Fruit fly (Drosophila melanogaster): ENCODE data around the gene Tsp26A.
A peak's percentile ranks its signal among the peaks of the same experiment; 100 is the strongest.

The Tsp26A gene

dm6 chr2L:6037830-6038229 lies 37.8 kb downstream of the Tsp26A start, which contains the start of the genes CG9117 and CG31643:
Gene CG9117, minus strand, starts transcription at chr2L:6037902.
Gene CG31643, plus strand, starts transcription at chr2L:6038117.
- TF ChIP-seq sv (GFP tag; optimal IDR thresholded peaks at IDR 0.05) (peak; percentile 48), HLH106 (tag; optimal IDR thresholded peaks at IDR 0.05) (peak; percentile 64), OdsH (GFP tag; optimal IDR thresholded peaks at IDR 0.05) (peak; percentile 77), fru (GFP tag; optimal IDR thresholded peaks at IDR 0.05) (no peak), tai (GFP tag; optimal IDR thresholded peaks at IDR 0.05) (no peak), lola (GFP tag; optimal IDR thresholded peaks at IDR 0.05) (no peak), Hr83 (GFP tag; optimal IDR thresholded peaks at IDR 0.05; ENCODE audit: poor library complexity, severe bottlenecking) (peak; percentile 15), CrebA (GFP tag; optimal IDR thresholded peaks at IDR 0.05; ENCODE audit: borderline replicate concordance) (no peak), Jra (GFP tag; optimal IDR thresholded peaks at IDR 0.05) (no peak), dl (GFP tag; optimal IDR thresholded peaks at IDR 0.05; ENCODE audit: insufficient read depth in 1 of 2, partially characterized antibody in 2 of 2) (no peak), woc (GFP tag; optimal IDR thresholded peaks at IDR 0.05) (no peak), brk (GFP tag; optimal IDR thresholded peaks at IDR 0.05) (no peak), Sp1 (GFP tag; optimal IDR thresholded peaks at IDR 0.05) (peak; percentile 63), CG32264 (GFP tag; optimal IDR thresholded peaks at IDR 0.05) (peak; percentile 18), h (GFP tag; optimal IDR thresholded peaks at IDR 0.05) (peak; percentile 83), GATAd (GFP tag; optimal IDR thresholded peaks at IDR 0.05) (peak; percentile 65), ey (GFP tag; optimal IDR thresholded peaks at IDR 0.05) (peak; percentile 76), Myc (optimal IDR thresholded peaks at IDR 0.05) (no peak), rgr (GFP tag; optimal IDR thresholded peaks at IDR 0.05) (peak; percentile 79), br (GFP tag; optimal IDR thresholded peaks at IDR 0.05) (no peak), Dfd (GFP tag; optimal IDR thresholded peaks at IDR 0.05) (no peak), Mio (GFP tag; optimal IDR thresholded peaks at IDR 0.05) (no peak), Hr78 (GFP tag; optimal IDR thresholded peaks at IDR 0.05) (no peak), usp (GFP tag; optimal IDR thresholded peaks at IDR 0.05) (no peak), jim (GFP tag; optimal IDR thresholded peaks at IDR 0.05) (no peak), foxo (GFP tag; optimal IDR thresholded peaks at IDR 0.05) (peak in 1 of 2 experiments; percentile 86), dmrt93B (GFP tag; optimal IDR thresholded peaks at IDR 0.05) (no peak), Rel (GFP tag; optimal IDR thresholded peaks at IDR 0.05) (no peak), Rel (tag; optimal IDR thresholded peaks at IDR 0.05) (peak; percentile 39), psq (GFP tag; optimal IDR thresholded peaks at IDR 0.05) (peak; percentile 59), N (GFP tag; optimal IDR thresholded peaks at IDR 0.05) (no peak), CG9705 (GFP tag; optimal IDR thresholded peaks at IDR 0.05) (peak; percentile 36), Vsx2 (GFP tag; optimal IDR thresholded peaks at IDR 0.05; ENCODE audit: partially characterized antibody) (no peak), dsf (GFP tag; optimal IDR thresholded peaks at IDR 0.05; ENCODE audit: borderline replicate concordance) (no peak), pan (optimal IDR thresholded peaks at IDR 0.05) (no peak)

DNA sequence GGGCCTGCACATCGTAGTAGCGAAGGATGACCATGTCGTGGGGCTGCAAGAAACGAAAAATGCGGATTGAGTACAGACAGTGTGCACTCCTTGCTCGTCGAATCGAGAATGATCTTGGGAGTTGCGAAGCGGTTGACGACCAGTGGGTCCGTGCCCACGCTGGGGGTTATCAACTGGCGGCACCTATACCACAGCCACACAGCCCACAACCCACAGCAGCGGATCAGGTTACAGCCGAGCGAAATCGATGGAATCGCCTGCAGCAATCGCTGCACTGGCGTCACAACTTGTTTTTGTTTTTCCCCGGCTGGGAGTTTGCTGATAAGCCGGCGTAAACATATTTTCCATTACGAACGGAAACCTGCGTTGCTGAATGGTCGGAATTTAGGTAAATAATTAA lies 45.5 kb downstream of the Tsp26A start:
- TF ChIP-seq HLH106 (tag; optimal IDR thresholded peaks at IDR 0.05) (no peak), dsf (GFP tag; optimal IDR thresholded peaks at IDR 0.05; ENCODE audit: borderline replicate concordance) (no peak), Dfd (GFP tag; optimal IDR thresholded peaks at IDR 0.05) (no peak), tai (GFP tag; optimal IDR thresholded peaks at IDR 0.05) (no peak), psq (GFP tag; optimal IDR thresholded peaks at IDR 0.05) (no peak), Jra (GFP tag; optimal IDR thresholded peaks at IDR 0.05) (no peak), sage (GFP tag; optimal IDR thresholded peaks at IDR 0.05) (no peak), woc (GFP tag; optimal IDR thresholded peaks at IDR 0.05) (no peak), ey (GFP tag; optimal IDR thresholded peaks at IDR 0.05) (no peak), CG32264 (GFP tag; optimal IDR thresholded peaks at IDR 0.05) (no peak), dmrt93B (GFP tag; optimal IDR thresholded peaks at IDR 0.05) (no peak), Abd-B (GFP tag; optimal IDR thresholded peaks at IDR 0.05) (no peak), usp (GFP tag; optimal IDR thresholded peaks at IDR 0.05) (no peak), Dif (GFP tag; optimal IDR thresholded peaks at IDR 0.05; ENCODE audit: partially characterized antibody) (no peak), Myc (optimal IDR thresholded peaks at IDR 0.05) (no peak), GATAd (GFP tag; optimal IDR thresholded peaks at IDR 0.05) (no peak)

All from whole organism, wandering third instar larva.